Worm (Caenorhabditis elegans) whole organism, late embryonic: ENCODE measurements around the gene qars-1.
A peak's percentile ranks its signal among the peaks of the same experiment; 100 is the strongest.

Experiments
- C08G9.2 ChIP-seq: sonication (generic microtip); optimal IDR thresholded peaks from 2 replicates; lab custom pipeline; 2016; ENCODE audit warnings: mild to moderate bottlenecking, missing genetic modification characterization, moderate library complexity, missing compliant biosample characterization
- C38D4.7 ChIP-seq: fragments of 200-800 bp; sonication (Bioruptor generic); optimal IDR thresholded peaks from 2 replicates; lab custom pipeline; 2018; ENCODE audit warnings: mild to moderate bottlenecking, missing genetic modification characterization, moderate library complexity, missing compliant biosample characterization
- K09A11.1 ChIP-seq: sonication (generic microtip); optimal IDR thresholded peaks from 2 replicates; lab custom pipeline; 2017; ENCODE audit warnings: antibody characterized with exemption, mild to moderate bottlenecking, missing genetic modification characterization, missing compliant biosample characterization; ENCODE audit not compliant: insufficient read depth
- Y22D7AL.16 ChIP-seq: sonication (generic microtip); optimal IDR thresholded peaks from 2 replicates; lab custom pipeline; 2016; ENCODE audit warnings: missing genetic modification characterization, missing compliant biosample characterization
- ama-1 ChIP-seq: fragments of 150-350 bp; optimal IDR thresholded peaks from 2 replicates; lab custom pipeline; 2014
- ceh-14 ChIP-seq: sonication (generic microtip); optimal IDR thresholded peaks from 2 replicates; lab custom pipeline; 2016; ENCODE audit warnings: missing genotype, missing genetic modification characterization, missing compliant biosample characterization
- ceh-19 ChIP-seq: fragments of 200-800 bp; sonication (Bioruptor generic); optimal IDR thresholded peaks from 2 replicates; lab custom pipeline; 2018; ENCODE audit warnings: mild to moderate bottlenecking, missing genetic modification characterization, missing compliant biosample characterization
- ceh-2 ChIP-seq: sonication (generic microtip); optimal IDR thresholded peaks from 2 replicates; lab custom pipeline; 2016; ENCODE audit warnings: missing genotype, missing genetic modification characterization, missing compliant biosample characterization
- ceh-22 ChIP-seq: sonication (generic microtip); optimal IDR thresholded peaks from 2 replicates; lab custom pipeline; 2017; ENCODE audit warnings: missing biosample characterization, missing genetic modification characterization
- ceh-30 ChIP-seq: fragments of 150-350 bp; optimal IDR thresholded peaks from 2 replicates; lab custom pipeline; 2014; ENCODE audit warnings: missing biosample characterization, missing genetic modification characterization
- ceh-31 ChIP-seq: sonication (generic microtip); optimal IDR thresholded peaks from 2 replicates; lab custom pipeline; 2016; ENCODE audit warnings: missing genetic modification characterization, missing compliant biosample characterization
- ceh-48 ChIP-seq: sonication (generic microtip); optimal IDR thresholded peaks from 2 replicates; lab custom pipeline; 2016; ENCODE audit warnings: missing genetic modification characterization, inconsistent platforms, missing compliant biosample characterization
- ceh-6 ChIP-seq: fragments of 200-800 bp; sonication (Bioruptor generic); optimal IDR thresholded peaks from 2 replicates; lab custom pipeline; 2018; ENCODE audit warnings: mild to moderate bottlenecking, missing genetic modification characterization, missing compliant biosample characterization
- ceh-9 ChIP-seq: sonication (generic microtip); optimal IDR thresholded peaks from 2 replicates; lab custom pipeline; 2016; ENCODE audit warnings: mild to moderate bottlenecking, missing genetic modification characterization, inconsistent platforms, missing compliant biosample characterization
- elt-2 ChIP-seq: sonication (generic microtip); optimal IDR thresholded peaks from 2 replicates; lab custom pipeline; 2016; ENCODE audit warnings: missing genetic modification reagents, missing genetic modification characterization, missing compliant biosample characterization
- elt-4 ChIP-seq: sonication (generic microtip); optimal IDR thresholded peaks from 2 replicates; lab custom pipeline; 2016; ENCODE audit warnings: missing genetic modification characterization, missing compliant biosample characterization
- eyg-1 ChIP-seq: sonication (generic microtip); optimal IDR thresholded peaks from 2 replicates; lab custom pipeline; 2016; ENCODE audit warnings: missing genotype, missing genetic modification characterization, missing compliant biosample characterization
- fax-1 ChIP-seq: sonication (generic microtip); optimal IDR thresholded peaks from 2 replicates; lab custom pipeline; 2016; ENCODE audit warnings: missing genotype, missing genetic modification characterization, missing compliant biosample characterization
- fkh-6 ChIP-seq: sonication (generic microtip); optimal IDR thresholded peaks from 2 replicates; lab custom pipeline; 2016; ENCODE audit warnings: missing genetic modification characterization, missing compliant biosample characterization
- gmeb-2 ChIP-seq: sonication (generic microtip); optimal IDR thresholded peaks from 2 replicates; lab custom pipeline; 2016; ENCODE audit warnings: missing genetic modification characterization, inconsistent platforms, missing compliant biosample characterization
- hlh-8 ChIP-seq: sonication (generic microtip); optimal IDR thresholded peaks from 2 replicates; lab custom pipeline; 2016; ENCODE audit warnings: missing genotype, missing genetic modification characterization, missing compliant biosample characterization
- lim-6 ChIP-seq: sonication (generic microtip); optimal IDR thresholded peaks from 2 replicates; lab custom pipeline; 2016; ENCODE audit warnings: missing genetic modification characterization, missing compliant biosample characterization
- mec-3 ChIP-seq: sonication (generic microtip); optimal IDR thresholded peaks from 2 replicates; lab custom pipeline; 2016; ENCODE audit warnings: borderline replicate concordance, missing genetic modification characterization, missing compliant biosample characterization
- nfya-1 ChIP-seq: sonication (generic microtip); optimal IDR thresholded peaks from 2 replicates; lab custom pipeline; 2017; ENCODE audit warnings: missing genetic modification characterization, mild to moderate bottlenecking, missing compliant biosample characterization, antibody characterized with exemption, moderate library complexity
- nhr-11 ChIP-seq: fragments of 150-350 bp; optimal IDR thresholded peaks from 2 replicates; lab custom pipeline; 2014; ENCODE audit warnings: missing biosample characterization, missing genetic modification characterization
- npax-4 ChIP-seq: sonication (generic microtip); optimal IDR thresholded peaks from 2 replicates; lab custom pipeline; 2016; ENCODE audit warnings: missing genetic modification characterization, missing compliant biosample characterization
- odd-2 ChIP-seq: sonication (generic microtip); optimal IDR thresholded peaks from 2 replicates; lab custom pipeline; 2017; ENCODE audit warnings: antibody characterized with exemption, mild to moderate bottlenecking, missing genetic modification characterization, missing compliant biosample characterization
- pax-1 ChIP-seq: fragments of 150-350 bp; optimal IDR thresholded peaks from 2 replicates; lab custom pipeline; 2014; ENCODE audit warnings: missing biosample characterization, missing genetic modification characterization
- pha-2 ChIP-seq: sonication (generic microtip); optimal IDR thresholded peaks from 2 replicates; lab custom pipeline; 2017; ENCODE audit warnings: mild to moderate bottlenecking, missing genetic modification characterization, missing compliant biosample characterization
- pros-1 ChIP-seq: fragments of 150-350 bp; optimal IDR thresholded peaks from 2 replicates; lab custom pipeline; 2014; ENCODE audit warnings: missing biosample characterization, missing genetic modification reagents, missing genetic modification characterization
- rnt-1 ChIP-seq: sonication (generic microtip); optimal IDR thresholded peaks from 2 replicates; lab custom pipeline; 2016; ENCODE audit warnings: missing genetic modification characterization, missing compliant biosample characterization
- sox-2 ChIP-seq: fragments of 200-800 bp; sonication (Bioruptor generic); IDR thresholded peaks from 2 replicates; pipeline ENCODE4 v1.3.6; 2022; ENCODE audit warnings: missing genetic modification reagents, missing genetic modification characterization, missing compliant biosample characterization
- sox-4 ChIP-seq: sonication (generic microtip); optimal IDR thresholded peaks from 2 replicates; lab custom pipeline; 2017; ENCODE audit warnings: mild to moderate bottlenecking, missing genetic modification characterization, inconsistent platforms, missing compliant biosample characterization
- tbx-2 ChIP-seq: sonication (generic microtip); optimal IDR thresholded peaks from 2 replicates; lab custom pipeline; 2016; ENCODE audit warnings: missing genetic modification characterization, missing compliant biosample characterization
- unc-3 ChIP-seq, 2 experiments: fragments of 200-800 bp in 1 of 2; sonication (Bioruptor generic) in 1 of 2; sonication (generic microtip) in 1 of 2; conservative IDR thresholded peaks in 1 of 2; optimal IDR thresholded peaks in 1 of 2; 2 replicates each; pipeline versions ENCODE4 v1.3.6 to Lab custom; 2016 to 2022; ENCODE audit warnings: missing compliant biosample characterization in 2 of 2, missing genetic modification characterization in 2 of 2, missing genetic modification reagents in 1 of 2
- unc-42 ChIP-seq: sonication (generic microtip); optimal IDR thresholded peaks from 2 replicates; lab custom pipeline; 2016; ENCODE audit warnings: missing genotype, missing genetic modification characterization, missing compliant biosample characterization
- unc-55 ChIP-seq: sonication (generic microtip); optimal IDR thresholded peaks from 2 replicates; lab custom pipeline; 2017; ENCODE audit warnings: missing biosample characterization, missing genetic modification reagents, missing genetic modification characterization
- unc-86 ChIP-seq: sonication (generic microtip); optimal IDR thresholded peaks from 2 replicates; lab custom pipeline; 2016; ENCODE audit warnings: missing genetic modification characterization, missing compliant biosample characterization
- zip-5 ChIP-seq: sonication (generic microtip); optimal IDR thresholded peaks from 2 replicates; lab custom pipeline; 2016; ENCODE audit warnings: missing genetic modification characterization, missing compliant biosample characterization
- ztf-16 ChIP-seq: sonication (generic microtip); optimal IDR thresholded peaks from 2 replicates; lab custom pipeline; 2017; ENCODE audit warnings: missing genetic modification characterization, missing compliant biosample characterization

qars-1 gene

DNA sequence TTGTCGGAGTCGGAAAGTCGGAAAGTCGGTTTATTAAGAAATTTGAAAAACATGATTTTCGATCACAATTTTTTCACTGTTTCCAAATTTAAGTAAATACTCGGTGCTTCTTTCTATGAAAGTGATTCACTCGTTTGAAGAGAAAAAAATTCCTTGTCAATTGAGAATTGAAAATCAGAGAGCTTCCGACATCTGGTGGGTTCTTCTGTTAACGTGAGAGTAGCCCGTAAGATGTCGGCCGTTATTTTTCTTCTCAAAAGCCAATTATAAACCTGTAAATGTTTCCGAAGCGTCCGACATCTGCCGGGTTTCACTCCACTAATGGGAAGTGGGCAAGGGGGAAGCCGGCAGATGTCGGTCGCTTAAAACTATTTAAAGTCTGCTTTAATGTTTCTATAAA lies 28.0 kb downstream of the qars-1 start:
- TF ChIP-seq sox-2 (GFP tag; lab: Robert Waterston, UW), result no peak
- no peak for TF ChIP-seq elt-4 (tag; lab: Kevin White, UChicago)
- TF ChIP-seq ceh-9, result no peak
- no peak for TF ChIP-seq ceh-2 (tag; lab: Kevin White, UChicago)

DNA sequence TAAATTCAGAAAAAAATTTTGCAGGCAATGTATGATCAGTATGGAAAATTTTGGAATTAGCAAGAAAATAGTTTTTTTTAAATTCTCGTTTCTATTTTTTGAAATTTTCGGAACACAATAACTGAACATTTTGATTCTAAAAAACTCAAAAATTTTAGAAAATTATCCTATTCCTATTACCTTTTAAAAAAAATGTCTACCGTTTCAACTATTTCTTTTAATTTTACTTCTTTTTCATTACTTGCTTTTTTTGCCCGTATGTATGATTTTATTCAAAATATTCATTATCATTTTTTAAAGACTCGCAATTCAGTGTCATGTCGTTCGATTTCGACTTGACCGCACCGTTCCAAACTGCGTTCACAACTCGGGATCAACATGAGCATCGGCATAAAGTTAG lies 31.7 kb downstream of the qars-1 start, which contains the start of gene atln-2:
Gene atln-2, plus strand, starts transcription at position 301 of the 400 bp plus-strand sequence.
- no peak for TF ChIP-seq ceh-48
- TF ChIP-seq gmeb-2 (tag; lab: Kevin White, UChicago), result no peak
- no peak for TF ChIP-seq ceh-22 (tag; lab: Kevin White, UChicago)
- no peak for TF ChIP-seq npax-4 (tag; lab: Kevin White, UChicago)
- no peak for TF ChIP-seq elt-2
- TF ChIP-seq fax-1 (tag; lab: Kevin White, UChicago), result no peak
- no peak for TF ChIP-seq ztf-16
- no peak for TF ChIP-seq unc-3 (GFP tag; conservative IDR thresholded peaks at IDR 0.05; lab: Robert Waterston, UW)
- TF ChIP-seq unc-3 (tag; optimal IDR thresholded peaks at IDR 0.05; lab: Kevin White, UChicago), result no peak
- TF ChIP-seq K09A11.1, result no peak
- TF ChIP-seq mec-3 (tag; lab: Kevin White, UChicago), result no peak
- TF ChIP-seq sox-4 (tag; lab: Kevin White, UChicago), result no peak
- no peak for TF ChIP-seq ceh-2 (tag; lab: Kevin White, UChicago)
- no peak for TF ChIP-seq nhr-11 (tag; lab: Kevin White, UChicago)
- no peak for TF ChIP-seq ceh-30
- TF ChIP-seq tbx-2 (tag; lab: Kevin White, UChicago), result no peak
- TF ChIP-seq pros-1 (tag; lab: Kevin White, UChicago), result no peak
- no peak for TF ChIP-seq hlh-8 (tag; lab: Kevin White, UChicago)
- TF ChIP-seq odd-2 (tag; lab: Kevin White, UChicago), result no peak
- TF ChIP-seq unc-86 (tag; lab: Kevin White, UChicago), result no peak

ce11 chrIV:14978204-14978603 lies 34.8 kb downstream of the qars-1 start:
- TF ChIP-seq Y22D7AL.16 (tag; lab: Kevin White, UChicago), result no peak
- TF ChIP-seq unc-42, result peak; percentile 49
- no peak for TF ChIP-seq eyg-1
- TF ChIP-seq elt-2, result no peak

ce11 chrIV:14960061-14960460 lies 52.9 kb downstream of the qars-1 start:
- peak; percentile 84 for TF ChIP-seq unc-42
- TF ChIP-seq ceh-6 (GFP tag; lab: Kevin White, UChicago), result no peak
- TF ChIP-seq ama-1, result no peak
- TF ChIP-seq, all 69 proteins: peak for 1

DNA sequence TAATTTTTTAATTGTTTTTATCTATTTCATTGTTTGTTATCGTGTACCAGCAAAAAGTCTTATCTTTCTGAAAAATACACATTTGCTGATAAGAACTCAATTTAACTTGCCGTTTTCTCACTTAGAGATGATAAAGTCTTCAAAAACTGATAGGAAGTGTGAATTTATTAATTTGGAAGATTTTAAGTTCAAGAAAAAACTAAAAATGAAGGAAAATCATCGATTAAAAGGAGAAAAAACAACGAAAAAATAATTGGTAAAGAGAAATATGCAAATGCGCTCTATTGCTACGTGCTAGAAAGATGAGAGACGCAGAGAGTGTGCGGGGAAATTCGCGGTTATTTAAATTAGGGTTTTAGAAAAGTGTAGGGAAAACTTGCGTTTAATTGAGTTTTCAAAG lies 53.6 kb downstream of the qars-1 start:
- TF ChIP-seq nfya-1 (peak; percentile 63), gmeb-2 (tag; lab: Kevin White, UChicago) (no peak), lim-6 (tag; lab: Kevin White, UChicago) (no peak), elt-2 (peak; percentile 98), ceh-14 (tag; lab: Kevin White, UChicago) (no peak), pax-1 (tag; lab: Kevin White, UChicago) (peak; percentile 68), ceh-19 (GFP tag; lab: Kevin White, UChicago) (no peak), C38D4.7 (no peak), K09A11.1 (peak; percentile 12), pha-2 (no peak), tbx-2 (tag; lab: Kevin White, UChicago) (peak; percentile 32), zip-5 (no peak), unc-42 (peak; percentile 22), pros-1 (tag; lab: Kevin White, UChicago) (no peak), eyg-1 (no peak), rnt-1 (tag; lab: Kevin White, UChicago) (peak; percentile 27), fkh-6 (tag; lab: Kevin White, UChicago) (no peak), unc-55 (peak; percentile 51), ceh-31 (tag; lab: Kevin White, UChicago) (peak; percentile 9), C08G9.2 (no peak)
